Worm (Caenorhabditis elegans): Measurements from ENCODE around the gene twk-16.
"Not testable (repeated sequence)": the region's sequence is repeated elsewhere in the genome, so short reads cannot be mapped to it uniquely, and the experiment has no call there.

ce11 chrX:3113693-3114092 is 32.8 kb downstream of the twk-16 start:
- TF ChIP-seq ceh-82, nhr-77, egl-27, nhr-6, skn-1 (tag; optimal IDR thresholded peaks at IDR 0.05): not testable (repeated sequence)
- TF ChIP-seq aha-1 (tag), result peak; percentile 62
